Worm (Caenorhabditis elegans): ENCODE data around the gene ZK856.11.

ZK856.11 gene

DNA sequence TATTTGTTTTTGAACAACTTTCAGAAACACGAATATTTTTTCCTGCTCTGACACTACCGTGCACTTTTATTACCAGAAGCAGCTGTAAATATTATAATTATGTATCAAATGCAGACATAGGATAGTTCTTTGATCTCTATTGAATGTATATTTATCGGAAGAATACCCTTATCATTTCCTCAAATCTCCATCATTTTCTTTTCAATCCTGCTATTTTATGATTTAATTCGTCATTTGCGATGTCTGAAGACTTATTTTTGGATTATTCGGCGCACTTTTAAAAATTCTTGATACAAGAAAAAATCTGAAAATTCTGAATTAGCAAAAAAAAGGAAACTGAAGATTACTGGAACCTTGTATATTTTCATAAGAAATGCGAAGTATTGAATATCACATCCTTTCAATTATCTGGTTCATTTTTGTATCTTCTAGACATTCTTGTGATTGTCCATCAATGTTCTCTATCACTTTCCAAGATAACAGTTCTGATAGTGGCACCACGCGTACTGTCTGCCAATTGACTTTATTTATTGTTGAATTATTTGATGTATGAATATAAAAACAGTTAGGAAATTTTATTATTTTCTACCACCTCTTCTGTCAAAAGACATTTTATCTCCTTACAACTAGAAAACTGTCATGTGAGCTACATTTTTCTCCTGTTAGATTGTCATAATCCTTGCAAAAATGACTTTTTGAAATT, 39.4 kb upstream of the ZK856.11 start (continued):
- peak; percentile 57 for TF ChIP-seq dve-1 (tag; optimal IDR thresholded peaks at IDR 0.05; ENCODE audit: insufficient read depth)
- no peak for TF ChIP-seq mdt-29 (GFP tag; IDR thresholded peaks at IDR 0.05)
- TF ChIP-seq hlh-30 (tag; optimal IDR thresholded peaks at IDR 0.05; ENCODE audit: insufficient read depth) = peak; percentile 20
- TF ChIP-seq F49E8.2 (tag; optimal IDR thresholded peaks at IDR 0.05; ENCODE audit: borderline replicate concordance) = no peak
- TF ChIP-seq daf-19 (GFP tag; conservative IDR thresholded peaks at IDR 0.05) = no peak
- no peak for TF ChIP-seq ceh-32 (tag; optimal IDR thresholded peaks at IDR 0.05; ENCODE audit: poor library complexity)
- TF ChIP-seq rbr-2 (tag; optimal IDR thresholded peaks at IDR 0.05) = no peak
- TF ChIP-seq daf-12 (tag; optimal IDR thresholded peaks at IDR 0.05) = no peak
- TF ChIP-seq lin-13 (GFP tag; optimal IDR thresholded peaks at IDR 0.05) = no peak
- no peak for TF ChIP-seq nhr-76 (tag; optimal IDR thresholded peaks at IDR 0.05)
- no peak for TF ChIP-seq lin-39 (tag; optimal IDR thresholded peaks at IDR 0.05)
- TF ChIP-seq hlh-11 (tag; optimal IDR thresholded peaks at IDR 0.05) = peak; percentile 34
- no peak for TF ChIP-seq ztf-7 (tag; optimal IDR thresholded peaks at IDR 0.05)
- TF ChIP-seq nhr-48 (tag; optimal IDR thresholded peaks at IDR 0.05) = no peak
- TF ChIP-seq ceh-44 (GFP tag; IDR thresholded peaks at IDR 0.05) = no peak
- no peak for TF ChIP-seq nhr-102 (tag; optimal IDR thresholded peaks at IDR 0.05)
- TF ChIP-seq spr-1 (tag; optimal IDR thresholded peaks at IDR 0.05) = no peak

DNA sequence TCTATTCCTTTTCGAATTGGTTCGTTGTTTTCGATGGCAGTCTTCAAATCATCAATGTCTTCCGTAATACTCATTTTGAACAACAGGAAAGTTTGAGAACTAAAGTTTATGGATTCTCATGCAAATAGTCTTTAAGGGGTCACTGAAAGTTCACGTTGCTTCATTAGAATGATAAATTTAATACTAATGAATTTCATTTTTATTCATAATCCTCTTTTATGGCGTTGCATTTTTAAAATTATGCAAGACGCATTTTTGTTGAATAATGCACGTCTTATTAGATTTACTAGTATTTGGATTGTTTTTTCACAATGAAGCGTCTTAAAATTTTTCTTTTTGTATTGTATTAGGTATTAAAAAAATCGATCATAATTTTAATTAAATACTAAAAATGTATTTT, 38.4 kb upstream of the ZK856.11 start, which contains the start of gene C12D8.9:
TSS of gene C12D8.9 (minus strand) at position 101 of the 400 bp plus-strand sequence.
- TF ChIP-seq nhr-41 (GFP tag; IDR thresholded peaks at IDR 0.05) (no peak), unc-62 (GFP tag; optimal IDR thresholded peaks at IDR 0.05 in 1 of 2) (peak in 1 of 2 experiments; percentile 24), unc-62 (tag; optimal IDR thresholded peaks at IDR 0.05) (no peak)

DNA sequence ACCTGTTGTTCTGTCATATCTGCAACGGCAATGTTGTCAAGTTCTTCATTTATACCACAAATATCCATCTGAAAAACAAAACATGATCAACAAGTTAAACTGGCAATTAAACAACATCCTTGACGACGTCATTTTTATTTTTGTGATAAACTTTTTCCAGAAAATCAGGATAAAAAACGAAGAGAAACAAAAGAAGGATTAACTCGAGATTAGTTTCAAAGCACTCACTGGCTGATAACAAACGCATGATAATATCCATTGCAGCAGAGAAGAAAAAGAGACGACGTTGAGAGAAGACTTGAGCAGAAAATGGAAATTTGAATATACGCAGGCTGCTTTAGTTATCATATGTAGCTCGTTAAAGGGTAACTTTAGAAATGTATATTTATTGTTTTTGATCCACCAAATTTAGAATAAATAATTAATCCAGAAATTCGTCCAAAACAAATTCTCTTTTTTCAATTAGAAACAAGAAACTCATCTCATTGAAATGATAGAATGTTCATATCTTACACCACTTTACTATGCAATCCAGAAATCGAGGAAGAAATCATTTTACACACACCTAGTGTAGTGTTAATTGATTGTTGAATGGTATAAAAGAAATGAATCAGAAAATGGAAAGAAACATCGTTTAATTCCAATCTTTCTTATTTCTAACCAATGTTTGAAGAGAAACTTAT, 36.5 kb upstream of the ZK856.11 start, which contains the start of the genes C12D8.21 and col-148:
TSS of gene C12D8.21 (minus strand) at position 68 of the 683 bp plus-strand sequence.
TSS of gene col-148 (plus strand) at position 633 of the 683 bp plus-strand sequence.
- TF ChIP-seq aha-1 (tag) = peak; percentile 2
- TF ChIP-seq duxl-1 (tag; optimal IDR thresholded peaks at IDR 0.05; ENCODE audit: poor library complexity) = no peak

DNA sequence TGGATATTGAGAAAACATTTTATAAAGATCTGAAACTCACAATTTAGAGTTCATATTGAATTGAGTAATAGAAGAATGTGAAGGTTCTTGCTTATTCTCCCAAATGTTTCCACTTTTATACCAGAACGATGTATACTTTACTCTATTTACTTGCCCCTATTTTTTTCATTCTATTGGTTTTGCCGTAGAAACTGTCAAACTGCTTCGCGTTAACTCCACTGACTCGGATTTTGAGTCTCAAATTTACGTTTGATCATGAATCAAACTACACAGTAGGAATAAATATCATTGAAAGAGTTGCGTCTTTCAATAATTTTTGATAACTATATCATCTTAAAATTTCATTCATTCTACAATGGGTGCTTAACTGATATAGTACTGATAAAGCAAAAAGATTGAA, 35.1 kb upstream of the ZK856.11 start, which contains the start of gene fipr-8:
TSS of gene fipr-8 (minus strand) at position 101 of the 400 bp plus-strand sequence.
- TF ChIP-seq aha-1 (tag) (no peak), nhr-28 (tag; optimal IDR thresholded peaks at IDR 0.05) (no peak), hmg-1.1 (GFP tag; IDR thresholded peaks at IDR 0.05) (no peak), spr-1 (tag; optimal IDR thresholded peaks at IDR 0.05) (no peak), snpc-1.2 (GFP tag; IDR thresholded peaks at IDR 0.05) (no peak), zag-1 (tag; optimal IDR thresholded peaks at IDR 0.05) (no peak), T26A8.4 (GFP tag; IDR thresholded peaks at IDR 0.05) (no peak), ceh-44 (GFP tag; IDR thresholded peaks at IDR 0.05) (no peak), lim-7 (GFP tag; IDR thresholded peaks at IDR 0.05) (no peak), lsy-2 (tag; optimal IDR thresholded peaks at IDR 0.05) (no peak), ces-1 (GFP tag; optimal IDR thresholded peaks at IDR 0.05) (no peak), hif-1 (tag; optimal IDR thresholded peaks at IDR 0.05) (no peak), daf-12 (tag; optimal IDR thresholded peaks at IDR 0.05) (no peak)

DNA sequence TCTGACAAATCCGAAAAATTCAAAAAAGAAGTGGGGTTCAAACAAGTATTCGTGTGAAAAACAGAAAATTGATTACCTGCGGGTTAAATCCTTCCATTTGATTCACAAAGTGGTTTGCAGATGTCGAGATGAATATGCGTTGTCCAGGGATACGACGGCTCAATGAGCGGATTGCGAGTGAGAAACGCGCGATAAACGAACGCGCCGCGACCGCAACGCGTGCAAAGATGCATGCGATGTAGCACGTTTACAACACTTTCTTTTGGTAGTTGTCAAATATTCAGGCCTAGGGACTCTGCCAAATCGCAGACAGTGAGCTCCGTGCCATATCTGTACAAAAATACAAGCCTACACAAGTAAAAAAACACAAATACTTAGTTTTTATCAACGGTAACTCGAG, 33.9 kb upstream of the ZK856.11 start, which contains the start of gene fubl-1:
TSS of gene fubl-1 (minus strand) at position 202 of the 400 bp plus-strand sequence.
- TF ChIP-seq fkh-10 (GFP tag; optimal IDR thresholded peaks at IDR 0.05) (no peak), ama-1 (optimal IDR thresholded peaks at IDR 0.05) (peak; percentile 75), ceh-44 (GFP tag; IDR thresholded peaks at IDR 0.05) (no peak), madf-5 (GFP tag; IDR thresholded peaks at IDR 0.05) (no peak), lsy-2 (tag; optimal IDR thresholded peaks at IDR 0.05) (peak in 1 of 2 experiments; percentile 19), ceh-20 (GFP tag; IDR thresholded peaks at IDR 0.05) (no peak), nhr-102 (tag; optimal IDR thresholded peaks at IDR 0.05) (no peak), ceh-62 (tag; optimal IDR thresholded peaks at IDR 0.05) (no peak), madf-9 (GFP tag; conservative IDR thresholded peaks at IDR 0.05) (no peak), spr-1 (tag; optimal IDR thresholded peaks at IDR 0.05) (no peak), F10B5.3 (tag; optimal IDR thresholded peaks at IDR 0.05) (no peak), attf-4 (tag; optimal IDR thresholded peaks at IDR 0.05) (no peak), tag-97 (GFP tag; IDR thresholded peaks at IDR 0.05) (no peak), snpc-4 (tag; optimal IDR thresholded peaks at IDR 0.05) (no peak), T26A8.4 (GFP tag; IDR thresholded peaks at IDR 0.05) (no peak), lin-39 (tag; optimal IDR thresholded peaks at IDR 0.05) (no peak), lin-29 (GFP tag; IDR thresholded peaks at IDR 0.05) (no peak), aha-1 (tag) (peak; percentile 82)

Measured in whole organism, L4 larva.